Worm (Caenorhabditis elegans): Measurements from ENCODE around the gene str-226.

The str-226 gene

DNA sequence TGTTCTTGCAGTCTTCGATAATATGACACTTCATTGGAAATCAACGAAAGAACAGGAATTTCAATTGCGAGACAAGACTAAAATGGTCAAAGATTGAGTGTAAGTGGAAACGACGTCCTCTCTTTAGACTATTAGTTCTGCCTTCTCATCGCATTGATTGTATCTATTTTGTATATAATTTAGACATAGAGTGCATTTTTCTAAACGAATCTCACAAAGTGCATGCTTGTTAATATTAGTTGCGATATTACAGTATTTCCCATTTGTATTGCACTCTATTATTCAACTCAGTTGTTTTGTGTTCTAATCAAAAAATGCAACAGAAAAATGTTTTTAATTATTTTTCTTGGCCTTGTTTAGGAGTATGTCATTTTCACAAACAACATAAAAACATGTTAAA lies 25.8 kb downstream of the str-226 start, which contains the start of gene nhr-93:
TSS of gene nhr-93 (minus strand) at position 101 of the 400 bp plus-strand sequence.
- no peak for TF ChIP-seq dmd-4 (tag; optimal IDR thresholded peaks at IDR 0.05; ENCODE audit: borderline replicate concordance)
- TF ChIP-seq ttx-3 (tag; optimal IDR thresholded peaks at IDR 0.05): no peak
- TF ChIP-seq pha-2 (tag; optimal IDR thresholded peaks at IDR 0.05): no peak
- no peak for TF ChIP-seq hlh-13 (GFP tag; optimal IDR thresholded peaks at IDR 0.05)
- TF ChIP-seq K09A11.1 (tag; optimal IDR thresholded peaks at IDR 0.05; ENCODE audit: insufficient read depth): no peak
- no peak for TF ChIP-seq rnt-1 (tag; optimal IDR thresholded peaks at IDR 0.05)
- no peak for TF ChIP-seq elt-2 (tag; optimal IDR thresholded peaks at IDR 0.05)
- TF ChIP-seq fkh-6 (tag; optimal IDR thresholded peaks at IDR 0.05): no peak

DNA sequence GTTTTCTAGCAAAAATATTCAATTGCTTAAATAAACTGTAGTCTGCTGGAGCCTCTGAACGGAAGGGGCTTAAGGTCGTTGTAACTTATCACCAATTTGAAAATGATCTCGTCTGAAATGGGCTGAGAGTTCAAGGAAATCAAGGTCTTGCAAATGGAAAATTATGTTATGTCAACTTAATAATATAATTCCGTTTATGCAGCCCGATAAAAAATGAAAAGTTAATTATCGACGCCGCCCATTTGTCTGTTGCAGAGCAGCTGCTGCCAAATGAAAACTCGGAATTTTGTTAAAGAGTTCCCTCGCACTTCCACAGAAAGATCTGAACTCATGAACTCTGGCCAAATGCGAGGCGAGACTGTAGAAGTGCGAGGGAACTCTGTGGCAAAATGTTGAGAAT lies 28.6 kb downstream of the str-226 start, which contains the start of gene srbc-67:
TSS of gene srbc-67 (minus strand) at position 101 of the 400 bp plus-strand sequence.
- TF ChIP-seq sdc-2 (tag; optimal IDR thresholded peaks at IDR 0.05) (no peak), K02D7.2 (tag; optimal IDR thresholded peaks at IDR 0.05) (no peak), npax-4 (tag; optimal IDR thresholded peaks at IDR 0.05) (no peak), tbx-7 (tag; optimal IDR thresholded peaks at IDR 0.05) (no peak), nhr-232 (tag; optimal IDR thresholded peaks at IDR 0.05) (no peak), ceh-34 (tag; optimal IDR thresholded peaks at IDR 0.05) (no peak), unc-42 (tag; optimal IDR thresholded peaks at IDR 0.05) (no peak), dmd-4 (tag; optimal IDR thresholded peaks at IDR 0.05; ENCODE audit: borderline replicate concordance) (no peak), zip-5 (tag; optimal IDR thresholded peaks at IDR 0.05) (no peak), pros-1 (tag; optimal IDR thresholded peaks at IDR 0.05) (no peak), pqm-1 (tag; optimal IDR thresholded peaks at IDR 0.05) (no peak), pax-1 (tag; optimal IDR thresholded peaks at IDR 0.05) (no peak), madf-2 (tag; optimal IDR thresholded peaks at IDR 0.05) (no peak), K09A11.1 (tag; optimal IDR thresholded peaks at IDR 0.05; ENCODE audit: insufficient read depth) (no peak), fkh-10 (GFP tag; optimal IDR thresholded peaks at IDR 0.05) (no peak), elt-2 (tag; optimal IDR thresholded peaks at IDR 0.05) (no peak), che-1 (tag; optimal IDR thresholded peaks at IDR 0.05) (no peak), sox-2 (GFP tag; IDR thresholded peaks at IDR 0.05) (no peak)

DNA sequence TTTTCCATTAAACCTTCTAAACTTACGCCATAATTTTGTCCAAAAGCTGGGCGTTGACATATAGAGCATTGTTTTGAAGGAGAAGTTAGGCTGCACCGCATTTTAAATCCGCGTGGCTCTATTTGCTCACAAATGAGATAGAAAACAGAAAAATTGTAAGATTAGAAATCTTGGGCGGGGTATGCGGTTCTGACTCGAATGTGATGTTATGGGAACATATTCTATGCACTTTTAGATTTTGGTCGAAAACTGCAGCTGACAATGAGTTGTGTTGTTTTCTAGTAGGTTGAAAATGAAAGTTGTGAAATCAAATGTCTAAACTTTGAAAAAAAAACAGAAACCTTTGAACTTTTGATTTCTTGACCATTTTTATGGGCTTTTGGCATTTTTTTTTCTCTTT lies 30.9 kb downstream of the str-226 start, which contains the start of gene nhr-222:
TSS of gene nhr-222 (minus strand) at position 101 of the 400 bp plus-strand sequence.
- no peak for TF ChIP-seq ceh-31 (tag; optimal IDR thresholded peaks at IDR 0.05)
- no peak for TF ChIP-seq lin-11 (tag; optimal IDR thresholded peaks at IDR 0.05)
- no peak for TF ChIP-seq ceh-6 (GFP tag; optimal IDR thresholded peaks at IDR 0.05)
- TF ChIP-seq ceh-45 (GFP tag; IDR thresholded peaks at IDR 0.05): no peak
- no peak for TF ChIP-seq syd-9 (tag; optimal IDR thresholded peaks at IDR 0.05)
- TF ChIP-seq ztf-16 (tag; optimal IDR thresholded peaks at IDR 0.05): no peak
- no peak for TF ChIP-seq zip-5 (tag; optimal IDR thresholded peaks at IDR 0.05)
- no peak for TF ChIP-seq Y22D7AL.16 (tag; optimal IDR thresholded peaks at IDR 0.05)
- no peak for TF ChIP-seq ceh-19 (GFP tag; optimal IDR thresholded peaks at IDR 0.05)
- TF ChIP-seq tbx-2 (tag; optimal IDR thresholded peaks at IDR 0.05): no peak
- TF ChIP-seq elt-4 (tag; optimal IDR thresholded peaks at IDR 0.05): no peak
- no peak for TF ChIP-seq ref-2 (tag; optimal IDR thresholded peaks at IDR 0.05)
- no peak for TF ChIP-seq K02D7.2 (tag; optimal IDR thresholded peaks at IDR 0.05)
- TF ChIP-seq gmeb-2 (tag; optimal IDR thresholded peaks at IDR 0.05): no peak
- no peak for TF ChIP-seq F13H6.1 (tag; optimal IDR thresholded peaks at IDR 0.05)
- TF ChIP-seq ama-1 (optimal IDR thresholded peaks at IDR 0.05): no peak
- TF ChIP-seq ceh-18 (tag; optimal IDR thresholded peaks at IDR 0.05): no peak
- no peak for TF ChIP-seq T23F11.4 (GFP tag; optimal IDR thresholded peaks at IDR 0.05)
- TF ChIP-seq nhr-11 (tag; optimal IDR thresholded peaks at IDR 0.05): no peak

Measured in whole organism, late embryonic.